Worm (Caenorhabditis elegans) whole organism, mixed stage, embryonic: Measurements from ENCODE around the gene C02E7.8.

Experiments
- ceh-83 ChIP-seq: fragments of 200-800 bp; sonication (Bioruptor generic); optimal IDR thresholded peaks from 2 replicates; lab custom pipeline; 2018; ENCODE audit warnings: mild to moderate bottlenecking, missing genetic modification characterization, missing compliant biosample characterization
- mab-5 ChIP-seq: fragments of 150-350 bp; optimal IDR thresholded peaks from 2 replicates; lab custom pipeline; 2014; ENCODE audit warnings: missing biosample characterization, missing genetic modification characterization
- nhr-28 ChIP-seq: fragments of 150-350 bp; optimal IDR thresholded peaks from 2 replicates; lab custom pipeline; 2014; ENCODE audit warnings: missing biosample characterization, missing genetic modification characterization
- snpc-4 ChIP-seq: fragments of 150-350 bp; optimal IDR thresholded peaks from 2 replicates; lab custom pipeline; 2014; ENCODE audit warnings: missing biosample characterization, missing genetic modification characterization
- unc-62 ChIP-seq: fragments of 150-350 bp; optimal IDR thresholded peaks from 2 replicates; lab custom pipeline; 2014; ENCODE audit warnings: missing biosample characterization, missing genetic modification reagents, missing genetic modification characterization
- ztf-11 ChIP-seq: fragments of 150-350 bp; optimal IDR thresholded peaks from 2 replicates; lab custom pipeline; 2014; ENCODE audit warnings: missing biosample characterization, missing genetic modification characterization

DNA sequence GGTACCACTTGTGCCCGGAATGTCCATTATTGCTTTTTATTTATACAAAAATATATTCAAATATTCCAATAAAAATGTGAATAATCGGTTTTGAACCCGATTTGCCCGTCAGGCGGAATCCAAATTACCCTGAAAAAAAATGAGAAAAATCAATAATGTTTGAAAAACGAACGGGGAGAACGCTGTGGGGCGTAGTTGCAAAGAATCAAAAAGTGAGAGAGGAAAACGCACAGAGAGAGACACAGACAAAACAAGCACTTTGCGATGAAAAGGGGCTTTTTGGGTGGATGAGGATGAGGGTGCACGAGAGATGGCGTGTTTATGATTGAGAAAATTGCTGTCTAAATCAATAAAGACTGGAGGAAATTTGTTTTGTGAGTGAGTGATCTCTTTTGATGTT, 42.4 kb upstream of the C02E7.8 start, which contains the start of gene tam-1:
- TF ChIP-seq nhr-28 (tag; lab: Kevin White, UChicago) (no peak), unc-62 (GFP tag; lab: Kevin White, UChicago) (no peak), mab-5 (no peak), ceh-83 (GFP tag; lab: Kevin White, UChicago) (peak; percentile 59), snpc-4 (tag; lab: Kevin White, UChicago) (no peak), ztf-11 (no peak)
